Worm (Caenorhabditis elegans) whole organism, midembryonic: ENCODE results near the gene R02F2.4.

ENCODE experiments used
- T22C8.4 ChIP-seq: fragments of 200-800 bp; sonication (Bioruptor generic); IDR thresholded peaks from 2 replicates; pipeline ENCODE4 v1.3.6; 2022; ENCODE audit warnings: missing genetic modification characterization, missing compliant biosample characterization
- cog-1 ChIP-seq: sonication (generic microtip); optimal IDR thresholded peaks from 2 replicates; lab custom pipeline; 2016; ENCODE audit warnings: missing genetic modification characterization, missing compliant biosample characterization
- flt-1 ChIP-seq: fragments of 200-800 bp; sonication (Bioruptor generic); IDR thresholded peaks from 2 replicates; pipeline ENCODE4 v1.3.6; 2022; ENCODE audit warnings: missing genetic modification characterization, missing compliant biosample characterization
- klf-2 ChIP-seq: fragments of 200-800 bp; sonication (Bioruptor generic); conservative IDR thresholded peaks from 2 replicates; pipeline ENCODE4 v1.3.6; 2022; ENCODE audit warnings: missing genetic modification reagents, missing genetic modification characterization, missing compliant biosample characterization
- med-1 ChIP-seq: sonication (generic microtip); optimal IDR thresholded peaks from 2 replicates; lab custom pipeline; 2017; ENCODE audit warnings: missing genetic modification characterization, mild to moderate bottlenecking, missing compliant biosample characterization, antibody characterized with exemption, missing genetic modification reagents; ENCODE audit not compliant: insufficient read depth
- ref-1 ChIP-seq: fragments of 200-800 bp; sonication (Bioruptor generic); conservative IDR thresholded peaks from 2 replicates; pipeline ENCODE4 v1.3.6; 2022; ENCODE audit warnings: missing genetic modification reagents, missing genetic modification characterization, missing compliant biosample characterization
- tab-1 ChIP-seq: fragments of 200-800 bp; sonication (Bioruptor generic); IDR thresholded peaks from 2 replicates; pipeline ENCODE4 v1.3.6; 2022; ENCODE audit warnings: missing genetic modification characterization, missing compliant biosample characterization
- ztf-23 ChIP-seq: fragments of 200-800 bp; sonication (Bioruptor generic); IDR thresholded peaks from 2 replicates; pipeline ENCODE4 v1.3.6; 2022; ENCODE audit warnings: missing genetic modification reagents, missing genetic modification characterization, missing compliant biosample characterization
- ztf-29 ChIP-seq: fragments of 200-800 bp; sonication (Bioruptor generic); IDR thresholded peaks from 2 replicates; pipeline ENCODE4 v1.3.6; 2022; ENCODE audit warnings: missing genetic modification reagents, missing genetic modification characterization, missing compliant biosample characterization

Gene R02F2.4

DNA sequence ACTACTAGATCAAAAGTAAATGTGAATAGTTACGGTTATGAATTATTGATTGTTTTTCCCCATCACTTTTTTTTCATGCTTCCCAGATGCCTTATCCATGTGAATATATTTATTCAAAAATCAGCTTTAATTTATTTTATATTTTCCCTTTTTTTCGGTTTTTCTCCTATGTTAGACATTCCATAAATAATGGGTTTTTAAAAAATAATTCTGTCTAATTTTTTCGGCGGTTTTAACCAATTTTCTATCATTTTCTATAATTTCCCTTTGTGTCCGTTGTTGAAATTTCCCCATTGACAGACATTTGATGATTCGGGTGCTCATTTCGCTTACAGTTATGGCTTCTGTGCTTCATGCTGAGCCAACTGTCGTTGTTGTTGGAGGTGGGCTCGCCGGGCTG lies 23.0 kb upstream of the R02F2.4 start, which contains the start of gene F48E8.3:
Gene F48E8.3, plus strand, starts transcription at position 301 of the 400 bp plus-strand sequence.
- no peak for TF ChIP-seq flt-1
- no peak for TF ChIP-seq klf-2 (GFP tag; lab: Robert Waterston, UW)
- TF ChIP-seq tab-1 (GFP tag; lab: Robert Waterston, UW) = no peak
- no peak for TF ChIP-seq med-1 (GFP tag; lab: Kevin White, UChicago)
- TF ChIP-seq T22C8.4 (GFP tag; lab: Robert Waterston, UW) = no peak
- no peak for TF ChIP-seq ref-1 (GFP tag; lab: Robert Waterston, UW)
- TF ChIP-seq cog-1 (tag; lab: Kevin White, UChicago) = no peak
- no peak for TF ChIP-seq ztf-23 (GFP tag; lab: Robert Waterston, UW)
- TF ChIP-seq ztf-29 (GFP tag; lab: Robert Waterston, UW) = no peak

DNA sequence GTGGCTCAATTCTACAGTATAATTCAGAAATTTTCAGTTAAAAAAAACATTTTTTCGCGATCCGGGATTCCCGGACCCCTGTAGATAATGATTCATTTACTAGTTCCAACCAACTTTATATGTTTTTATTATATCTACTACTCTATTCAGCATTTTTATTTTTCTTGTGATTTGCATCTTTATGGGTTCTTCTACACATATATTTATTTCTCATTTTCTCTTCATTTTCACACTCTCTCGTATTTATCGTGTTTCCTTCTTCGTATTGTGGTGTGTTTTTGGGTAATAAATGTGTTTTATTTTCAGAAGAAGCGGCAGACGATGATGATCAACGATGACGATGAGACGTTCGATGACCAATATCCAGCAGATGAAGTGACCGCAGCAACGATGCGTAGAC lies 20.0 kb upstream of the R02F2.4 start, which contains the start of gene F48E8.2:
Gene F48E8.2, plus strand, starts transcription at position 301 of the 400 bp plus-strand sequence.
- TF ChIP-seq klf-2 (GFP tag; lab: Robert Waterston, UW) = no peak
- no peak for TF ChIP-seq med-1 (GFP tag; lab: Kevin White, UChicago)
- no peak for TF ChIP-seq ztf-29 (GFP tag; lab: Robert Waterston, UW)
- no peak for TF ChIP-seq ref-1 (GFP tag; lab: Robert Waterston, UW)
- TF ChIP-seq flt-1 = no peak
- no peak for TF ChIP-seq T22C8.4 (GFP tag; lab: Robert Waterston, UW)
- no peak for TF ChIP-seq cog-1 (tag; lab: Kevin White, UChicago)
- no peak for TF ChIP-seq tab-1 (GFP tag; lab: Robert Waterston, UW)
- no peak for TF ChIP-seq ztf-23 (GFP tag; lab: Robert Waterston, UW)

DNA sequence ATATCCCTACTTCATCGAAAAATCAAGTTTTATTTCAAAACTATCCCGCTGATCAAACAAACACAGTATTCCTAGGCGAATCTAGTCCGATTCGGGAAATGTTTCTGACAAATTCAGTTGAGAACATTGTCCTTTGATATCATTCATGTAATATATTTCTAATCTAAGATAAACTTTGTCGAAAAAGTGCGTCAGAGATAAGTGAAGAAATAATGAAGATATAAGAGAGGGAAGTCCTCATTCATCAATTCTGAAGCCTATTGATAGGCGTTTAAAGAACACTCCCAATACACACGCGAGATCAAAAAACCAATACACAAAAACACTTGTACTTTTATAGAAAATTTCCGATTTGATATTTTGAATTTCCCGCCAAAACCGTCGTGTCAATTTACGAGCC lies 19.2 kb upstream of the R02F2.4 start:
- TF ChIP-seq cog-1 (tag; lab: Kevin White, UChicago) (no peak), T22C8.4 (GFP tag; lab: Robert Waterston, UW) (no peak), ztf-23 (GFP tag; lab: Robert Waterston, UW) (no peak), med-1 (GFP tag; lab: Kevin White, UChicago) (no peak), tab-1 (GFP tag; lab: Robert Waterston, UW) (no peak), flt-1 (no peak), klf-2 (GFP tag; lab: Robert Waterston, UW) (no peak), ztf-29 (GFP tag; lab: Robert Waterston, UW) (no peak), ref-1 (GFP tag; lab: Robert Waterston, UW) (no peak)

DNA sequence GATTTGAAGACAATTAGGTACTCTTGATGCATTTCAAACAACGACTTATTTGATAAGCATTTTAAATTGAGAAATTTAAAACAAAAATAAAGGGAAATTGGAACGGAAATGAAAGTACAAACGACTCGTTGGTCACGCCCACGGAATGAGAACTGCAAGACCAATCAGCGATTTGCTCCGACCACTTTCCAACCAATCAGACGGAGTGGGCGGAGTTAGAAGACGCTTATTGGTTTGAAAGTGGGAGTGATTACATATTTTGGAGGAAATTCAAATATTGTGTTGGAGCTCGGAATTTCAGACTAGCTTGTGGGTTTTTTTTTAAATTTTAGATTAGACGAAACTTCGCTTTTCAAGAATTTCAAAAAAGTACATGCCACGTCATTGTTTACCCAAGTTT lies 15.0 kb upstream of the R02F2.4 start:
- TF ChIP-seq ref-1 (GFP tag; lab: Robert Waterston, UW) = no peak
- TF ChIP-seq ztf-29 (GFP tag; lab: Robert Waterston, UW) = no peak
- no peak for TF ChIP-seq T22C8.4 (GFP tag; lab: Robert Waterston, UW)
- no peak for TF ChIP-seq cog-1 (tag; lab: Kevin White, UChicago)
- TF ChIP-seq tab-1 (GFP tag; lab: Robert Waterston, UW) = no peak
- no peak for TF ChIP-seq klf-2 (GFP tag; lab: Robert Waterston, UW)
- TF ChIP-seq flt-1 = no peak

DNA sequence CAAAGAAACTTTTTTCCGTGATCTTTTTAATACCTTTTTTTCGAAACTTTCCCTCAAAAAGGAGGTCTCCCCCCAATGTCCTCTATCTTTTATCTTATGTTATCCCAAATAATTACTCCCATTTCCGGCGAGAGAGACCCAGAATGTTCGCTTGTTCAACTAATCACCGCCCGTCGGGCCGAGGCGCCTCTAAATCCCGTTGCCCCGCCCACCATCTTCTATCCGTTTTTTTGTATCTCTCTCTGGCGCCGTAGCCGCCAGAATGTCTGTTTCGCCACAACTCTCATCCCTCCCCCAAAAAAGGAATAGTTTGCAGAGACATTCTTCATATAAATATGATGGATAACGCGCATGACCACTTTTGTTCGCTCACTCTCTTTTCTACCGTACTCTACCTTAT lies 11.4 kb upstream of the R02F2.4 start:
- TF ChIP-seq flt-1 (no peak), ref-1 (GFP tag; lab: Robert Waterston, UW) (no peak), ztf-29 (GFP tag; lab: Robert Waterston, UW) (no peak), med-1 (GFP tag; lab: Kevin White, UChicago) (no peak), cog-1 (tag; lab: Kevin White, UChicago) (no peak), klf-2 (GFP tag; lab: Robert Waterston, UW) (no peak), tab-1 (GFP tag; lab: Robert Waterston, UW) (no peak), ztf-23 (GFP tag; lab: Robert Waterston, UW) (no peak), T22C8.4 (GFP tag; lab: Robert Waterston, UW) (no peak)

DNA sequence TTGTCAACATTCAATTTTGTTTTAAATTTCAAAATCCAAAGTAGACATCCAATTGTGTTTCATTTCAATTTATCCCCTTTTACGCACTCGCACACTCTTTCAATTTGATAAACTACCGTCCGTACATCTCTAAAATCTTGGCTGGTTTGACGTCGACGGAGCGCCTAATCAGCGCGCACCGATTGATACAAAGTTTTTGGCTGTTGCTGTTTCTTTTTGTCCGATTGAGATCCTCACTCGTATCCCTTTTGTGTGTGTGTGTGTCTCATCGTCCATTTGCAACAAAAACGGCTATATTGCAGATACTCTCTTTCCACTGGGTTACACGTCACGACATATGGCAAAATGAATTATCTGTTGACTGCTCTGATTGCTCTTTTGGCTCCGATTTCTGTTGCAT lies 9.9 kb upstream of the R02F2.4 start, which contains the start of gene lon-1:
Gene lon-1, plus strand, starts transcription at position 301 of the 400 bp plus-strand sequence.
- no peak for TF ChIP-seq cog-1 (tag; lab: Kevin White, UChicago)
- no peak for TF ChIP-seq tab-1 (GFP tag; lab: Robert Waterston, UW)
- TF ChIP-seq ztf-23 (GFP tag; lab: Robert Waterston, UW) = no peak
- no peak for TF ChIP-seq ztf-29 (GFP tag; lab: Robert Waterston, UW)
- TF ChIP-seq med-1 (GFP tag; lab: Kevin White, UChicago) = no peak
- TF ChIP-seq ref-1 (GFP tag; lab: Robert Waterston, UW) = no peak
- no peak for TF ChIP-seq flt-1
- TF ChIP-seq klf-2 (GFP tag; lab: Robert Waterston, UW) = no peak
- no peak for TF ChIP-seq T22C8.4 (GFP tag; lab: Robert Waterston, UW)

DNA sequence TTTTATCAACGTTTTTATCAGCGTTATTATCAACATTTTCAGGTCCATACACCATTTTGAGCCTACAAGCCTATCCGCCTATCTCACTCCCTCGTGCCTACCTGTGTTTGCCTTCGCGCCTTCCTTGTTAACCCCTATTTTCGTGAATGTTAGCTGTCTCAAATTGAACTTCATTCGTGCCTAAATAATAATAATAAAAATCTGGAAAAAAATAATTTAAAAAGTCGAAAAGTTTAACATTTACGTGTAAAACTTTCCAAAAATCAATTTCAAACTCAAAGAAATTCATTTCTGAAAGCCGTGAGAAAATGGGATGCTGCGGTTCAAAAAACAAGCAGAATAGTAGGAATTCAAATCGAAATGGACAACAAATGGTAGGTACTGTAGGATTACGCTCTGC lies 6.1 kb upstream of the R02F2.4 start, which contains the start of gene R02F2.10:
Gene R02F2.10, plus strand, starts transcription at position 301 of the 400 bp plus-strand sequence.
- no peak for TF ChIP-seq tab-1 (GFP tag; lab: Robert Waterston, UW)
- TF ChIP-seq ztf-29 (GFP tag; lab: Robert Waterston, UW) = no peak
- no peak for TF ChIP-seq med-1 (GFP tag; lab: Kevin White, UChicago)
- no peak for TF ChIP-seq cog-1 (tag; lab: Kevin White, UChicago)
- no peak for TF ChIP-seq T22C8.4 (GFP tag; lab: Robert Waterston, UW)
- no peak for TF ChIP-seq klf-2 (GFP tag; lab: Robert Waterston, UW)
- TF ChIP-seq flt-1 = no peak
- no peak for TF ChIP-seq ref-1 (GFP tag; lab: Robert Waterston, UW)
- no peak for TF ChIP-seq ztf-23 (GFP tag; lab: Robert Waterston, UW)

DNA sequence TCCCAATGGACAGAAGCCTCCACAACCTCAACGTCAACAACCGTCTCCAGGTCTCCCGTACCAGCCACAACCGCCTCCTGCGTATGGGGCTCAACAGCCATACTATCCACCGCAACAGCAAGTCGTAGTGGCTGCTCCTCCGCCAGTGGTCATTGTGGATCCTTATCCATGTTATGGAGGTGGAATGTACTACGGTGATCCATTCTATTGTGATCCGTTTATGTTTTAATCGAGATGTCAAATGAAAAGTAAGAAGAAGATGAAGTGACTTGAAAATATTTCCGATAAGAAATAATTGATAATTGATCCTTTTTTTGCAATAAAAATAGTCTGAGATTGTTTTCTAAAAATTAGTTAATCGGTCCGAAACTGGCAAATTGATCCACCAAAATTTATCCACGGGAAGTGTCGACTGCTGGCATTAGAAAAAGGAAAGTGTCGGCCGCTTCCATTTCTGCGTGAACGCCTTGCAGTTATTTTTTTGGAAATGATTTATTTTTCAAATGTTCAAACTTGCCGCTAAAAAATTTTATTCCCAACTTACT lies 5.2 kb upstream of the R02F2.4 start, which contains the start of the genes R02F2.6 and R02F2.5:
Gene R02F2.6, minus strand, starts transcription at position 101 of the 545 bp plus-strand sequence.
Gene R02F2.5, plus strand, starts transcription at position 495 of the 545 bp plus-strand sequence.
- TF ChIP-seq ztf-29 (GFP tag; lab: Robert Waterston, UW) (no peak), klf-2 (GFP tag; lab: Robert Waterston, UW) (no peak), flt-1 (no peak), ref-1 (GFP tag; lab: Robert Waterston, UW) (no peak), tab-1 (GFP tag; lab: Robert Waterston, UW) (no peak), ztf-23 (GFP tag; lab: Robert Waterston, UW) (no peak), T22C8.4 (GFP tag; lab: Robert Waterston, UW) (no peak), cog-1 (tag; lab: Kevin White, UChicago) (no peak), med-1 (GFP tag; lab: Kevin White, UChicago) (no peak)
